Worm (Caenorhabditis elegans) whole organism, L2 larva: Measurements from ENCODE around the gene gos-28.

ENCODE experiments used
- R02D3.7 ChIP-seq: fragments of 150-350 bp; optimal IDR thresholded peaks from 2 replicates; lab custom pipeline; 2014; ENCODE audit warnings: missing biosample characterization, missing genetic modification characterization
- alr-1 ChIP-seq: fragments of 150-350 bp; optimal IDR thresholded peaks from 2 replicates; lab custom pipeline; 2014; ENCODE audit warnings: missing biosample characterization, missing genetic modification characterization
- aly-2 ChIP-seq: fragments of 150-350 bp; optimal IDR thresholded peaks from 2 replicates; lab custom pipeline; 2014; ENCODE audit warnings: missing biosample characterization, missing genetic modification characterization
- ceh-82 ChIP-seq: fragments of 150-350 bp; optimal IDR thresholded peaks from 2 replicates; lab custom pipeline; 2014; ENCODE audit warnings: missing biosample characterization, missing genetic modification characterization
- crh-2 ChIP-seq: sonication (generic microtip); optimal IDR thresholded peaks from 2 replicates; lab custom pipeline; 2017; ENCODE audit warnings: missing biosample characterization, missing genetic modification characterization
- fos-1 ChIP-seq: fragments of 150-350 bp; optimal IDR thresholded peaks from 2 replicates; lab custom pipeline; 2014; ENCODE audit warnings: missing biosample characterization, missing genetic modification characterization
- lin-13 ChIP-seq: fragments of 150-350 bp; optimal IDR thresholded peaks from 2 replicates; lab custom pipeline; 2014; ENCODE audit warnings: missing biosample characterization, missing genetic modification reagents, missing genetic modification characterization
- lin-39 ChIP-seq: fragments of 150-350 bp; optimal IDR thresholded peaks from 2 replicates; lab custom pipeline; 2014; ENCODE audit warnings: missing biosample characterization, missing genetic modification reagents, missing genetic modification characterization
- nhr-11 ChIP-seq: fragments of 150-350 bp; optimal IDR thresholded peaks from 2 replicates; lab custom pipeline; 2014; ENCODE audit warnings: missing biosample characterization, missing genetic modification characterization
- nhr-12 ChIP-seq: fragments of 150-350 bp; optimal IDR thresholded peaks from 2 replicates; lab custom pipeline; 2014; ENCODE audit warnings: missing biosample characterization, missing genetic modification characterization
- skn-1 ChIP-seq: sonication (generic microtip); optimal IDR thresholded peaks from 2 replicates; lab custom pipeline; 2017; ENCODE audit warnings: missing biosample characterization, missing genetic modification characterization
- sma-3 ChIP-seq: sonication (generic microtip); optimal IDR thresholded peaks from 2 replicates; lab custom pipeline; 2016; ENCODE audit warnings: missing genetic modification reagents, missing genetic modification characterization, missing compliant biosample characterization
- zag-1 ChIP-seq: fragments of 150-350 bp; optimal IDR thresholded peaks from 2 replicates; lab custom pipeline; 2014; ENCODE audit warnings: missing biosample characterization, missing genetic modification characterization

ce11 chrIII:7343389-7343788, 5.6 kb downstream of the gos-28 start, which contains the start of gene F08F8.6:
- TF ChIP-seq zag-1 (tag; lab: Kevin White, UChicago) (no peak), lin-13 (GFP tag; lab: Kevin White, UChicago) (no peak), fos-1 (tag; lab: Kevin White, UChicago) (no peak), ceh-82 (tag; lab: Kevin White, UChicago) (no peak), skn-1 (tag; lab: Kevin White, UChicago) (no peak), alr-1 (tag; lab: Kevin White, UChicago) (no peak), lin-39 (tag; lab: Kevin White, UChicago) (no peak), nhr-11 (tag; lab: Kevin White, UChicago) (no peak), R02D3.7 (tag; lab: Kevin White, UChicago) (no peak), crh-2 (no peak), nhr-12 (tag; lab: Kevin White, UChicago) (no peak), sma-3 (no peak), aly-2 (tag; lab: Kevin White, UChicago) (no peak)
